Worm (Caenorhabditis elegans): ENCODE measurements around the gene F47B7.2.

- TF ChIP-seq ama-1 (optimal IDR thresholded peaks at IDR 0.05) = no peak
- no peak for TF ChIP-seq ztf-11 (tag; optimal IDR thresholded peaks at IDR 0.05)
- no peak for TF ChIP-seq ceh-28 (tag; optimal IDR thresholded peaks at IDR 0.05)
- TF ChIP-seq fos-1 (tag; optimal IDR thresholded peaks at IDR 0.05) = no peak
- no peak for TF ChIP-seq tbx-2 (tag; optimal IDR thresholded peaks at IDR 0.05)
These were observed at the start of gene F47B7.2 for ce11 chrX:3772405-3772804.

Measured in whole organism, L3 larva.